Fruit fly (Drosophila melanogaster) whole organism, embryonic: Measurements from ENCODE around the gene rk.

ENCODE experiments used
- Adf1 ChIP-seq: fragments of 200-800 bp; sonication (Bioruptor generic); IDR thresholded peaks from 2 replicates; pipeline ENCODE4 v1.3.6; 2022; ENCODE audit warnings: missing biosample characterization, missing genetic modification characterization
- Bdp1 ChIP-seq: fragments of 200-800 bp; sonication (Bioruptor generic); optimal IDR thresholded peaks from 3 replicates; lab custom pipeline; 2016; ENCODE audit warnings: missing biosample characterization, missing genetic modification characterization
- CG10565 ChIP-seq: fragments of 200-800 bp; sonication (Bioruptor generic); optimal IDR thresholded peaks from 3 replicates; lab custom pipeline; 2016; ENCODE audit warnings: missing biosample characterization, mild to moderate bottlenecking, missing genetic modification characterization
- CG10959 ChIP-seq: fragments of 200-800 bp; sonication (Bioruptor generic); IDR thresholded peaks from 2 replicates; pipeline ENCODE4 v1.3.6; 2022; ENCODE audit warnings: missing biosample characterization, missing genetic modification characterization
- CG12071 ChIP-seq: fragments of 200-800 bp; sonication (Bioruptor generic); optimal IDR thresholded peaks from 3 replicates; lab custom pipeline; 2018; ENCODE audit warnings: missing biosample characterization, mild to moderate bottlenecking, missing genetic modification characterization
- CG13894 ChIP-seq: fragments of 200-800 bp; sonication (Bioruptor generic); optimal IDR thresholded peaks from 3 replicates; lab custom pipeline; 2018; ENCODE audit warnings: missing biosample characterization, mild to moderate bottlenecking, missing genetic modification characterization, moderate library complexity
- CG14441 ChIP-seq: fragments of 200-800 bp; sonication (Bioruptor generic); IDR thresholded peaks from 2 replicates; pipeline ENCODE4 v1.3.6; 2022; ENCODE audit warnings: missing biosample characterization, missing genetic modification characterization
- CG15269 ChIP-seq: fragments of 200-800 bp; sonication (Bioruptor generic); optimal IDR thresholded peaks from 2 replicates; lab custom pipeline; 2018; ENCODE audit warnings: missing biosample characterization, mild to moderate bottlenecking, missing genetic modification characterization, moderate library complexity
- CG17359 ChIP-seq: fragments of 200-800 bp; sonication (Bioruptor generic); optimal IDR thresholded peaks from 3 replicates; lab custom pipeline; 2018; ENCODE audit warnings: missing biosample characterization, mild to moderate bottlenecking, missing genetic modification characterization, moderate library complexity
- CG2678 ChIP-seq: fragments of 200-800 bp; sonication (Bioruptor generic); optimal IDR thresholded peaks from 3 replicates; lab custom pipeline; 2019; ENCODE audit warnings: missing biosample characterization, mild to moderate bottlenecking, missing genetic modification characterization, moderate library complexity
- CG30431 ChIP-seq: fragments of 200-800 bp; sonication (Bioruptor generic); optimal IDR thresholded peaks from 2 replicates; lab custom pipeline; 2017; ENCODE audit warnings: missing biosample characterization, missing genetic modification characterization
- CG32532 ChIP-seq: fragments of 200-800 bp; sonication (Bioruptor generic); IDR thresholded peaks from 2 replicates; pipeline ENCODE4 v1.3.6; 2022; ENCODE audit warnings: missing biosample characterization, missing genetic modification characterization
- CG34422 ChIP-seq: fragments of 200-800 bp; sonication (Bioruptor generic); IDR thresholded peaks from 3 replicates; pipeline ENCODE4 v1.3.6; 2022; ENCODE audit warnings: missing biosample characterization, missing genetic modification characterization
- CG4360 ChIP-seq: fragments of 200-800 bp; sonication (Bioruptor generic); IDR thresholded peaks from 2 replicates; pipeline ENCODE4 v1.3.6; 2022; ENCODE audit warnings: missing biosample characterization, missing genetic modification characterization
- CG4707 ChIP-seq: fragments of 200-800 bp; sonication (Bioruptor generic); optimal IDR thresholded peaks from 2 replicates; lab custom pipeline; 2018; ENCODE audit warnings: missing biosample characterization, mild to moderate bottlenecking, missing genetic modification characterization, moderate library complexity
- CG7271 ChIP-seq: fragments of 200-800 bp; sonication (Bioruptor generic); optimal IDR thresholded peaks from 2 replicates; lab custom pipeline; 2018; ENCODE audit warnings: missing biosample characterization, mild to moderate bottlenecking, missing genetic modification characterization, moderate library complexity
- CG7786 ChIP-seq: fragments of 200-800 bp; sonication (Bioruptor generic); optimal IDR thresholded peaks from 2 replicates; lab custom pipeline; 2016; ENCODE audit warnings: missing biosample characterization, missing genetic modification characterization
- CG7987 ChIP-seq: fragments of 200-800 bp; sonication (Bioruptor generic); optimal IDR thresholded peaks from 2 replicates; lab custom pipeline; 2018; ENCODE audit warnings: missing biosample characterization, mild to moderate bottlenecking, missing genetic modification characterization, moderate library complexity
- CG8089 ChIP-seq: fragments of 200-800 bp; sonication (Bioruptor generic); optimal IDR thresholded peaks from 3 replicates; lab custom pipeline; 2016; ENCODE audit warnings: missing biosample characterization, missing genetic modification characterization
- CG8359 ChIP-seq: fragments of 200-800 bp; sonication (Bioruptor generic); optimal IDR thresholded peaks from 2 replicates; lab custom pipeline; 2017; ENCODE audit warnings: missing biosample characterization, mild to moderate bottlenecking, missing genetic modification characterization, borderline replicate concordance
- CG9215 ChIP-seq: fragments of 200-800 bp; sonication (Bioruptor generic); IDR thresholded peaks from 2 replicates; pipeline ENCODE4 v1.3.6; 2022; ENCODE audit warnings: missing biosample characterization, missing genetic modification characterization
- CG9609 ChIP-seq: fragments of 200-800 bp; sonication (Bioruptor generic); optimal IDR thresholded peaks from 3 replicates; lab custom pipeline; 2016; ENCODE audit warnings: missing biosample characterization, missing genetic modification characterization
- D19B ChIP-seq: fragments of 200-800 bp; sonication (Bioruptor generic); optimal IDR thresholded peaks from 2 replicates; lab custom pipeline; 2017; ENCODE audit warnings: missing biosample characterization, mild to moderate bottlenecking, missing genetic modification characterization
- Ets65A ChIP-seq: fragments of 200-800 bp; sonication (Bioruptor generic); peaks from one replicate; lab custom pipeline; 2016; ENCODE audit warnings: missing biosample characterization, missing genetic modification characterization
- Fer1 ChIP-seq: fragments of 200-800 bp; sonication (Bioruptor generic); optimal IDR thresholded peaks from 2 replicates; lab custom pipeline; 2017; ENCODE audit warnings: missing biosample characterization, mild to moderate bottlenecking, missing genetic modification characterization
- Hey ChIP-seq: fragments of 200-800 bp; sonication (Bioruptor generic); optimal IDR thresholded peaks from 3 replicates; lab custom pipeline; 2018; ENCODE audit warnings: missing biosample characterization, mild to moderate bottlenecking, missing genetic modification characterization
- Hr39 ChIP-seq: fragments of >200 bp; optimal IDR thresholded peaks from 2 replicates; lab custom pipeline; 2017
- Hr78 ChIP-seq, 2 experiments: fragments of 200-800 bp in 1 of 2; fragments of >200 bp in 1 of 2; sonication (Bioruptor generic) in 1 of 2; optimal IDR thresholded peaks; 2 replicates each; lab custom pipeline; 2017 to 2019; ENCODE audit warnings: missing biosample characterization in 2 of 2, missing genetic modification characterization in 2 of 2, mild to moderate bottlenecking in 1 of 2, moderate library complexity in 1 of 2
- Lpt ChIP-seq: fragments of >200 bp; optimal IDR thresholded peaks from 2 replicates; lab custom pipeline; 2018; ENCODE audit warnings: missing biosample characterization, missing genetic modification characterization
- MBD-R2 ChIP-seq: fragments of 200-800 bp; sonication (Bioruptor generic); IDR thresholded peaks from 2 replicates; pipeline ENCODE4 v1.3.6; 2022; ENCODE audit warnings: missing biosample characterization, missing genetic modification characterization
- Med ChIP-seq: fragments of 200-800 bp; sonication (Bioruptor generic); peaks from one replicate; lab custom pipeline; 2016; ENCODE audit warnings: missing biosample characterization, missing genetic modification characterization, mild to moderate bottlenecking, inconsistent platforms, moderate library complexity
- Meics ChIP-seq: fragments of 200-800 bp; sonication (Bioruptor generic); optimal IDR thresholded peaks from 2 replicates; lab custom pipeline; 2017; ENCODE audit warnings: missing biosample characterization, mild to moderate bottlenecking, missing genetic modification characterization
- Vsx1 ChIP-seq: fragments of 200-800 bp; sonication (Bioruptor generic); optimal IDR thresholded peaks from 2 replicates; lab custom pipeline; 2017; ENCODE audit warnings: missing biosample characterization, mild to moderate bottlenecking, missing genetic modification characterization, missing genetic modification reagents
- al ChIP-seq: fragments of 200-800 bp; sonication (Bioruptor generic); IDR thresholded peaks from 2 replicates; pipeline ENCODE4 v1.3.6; 2022; ENCODE audit warnings: missing biosample characterization, missing genetic modification characterization
- bigmax ChIP-seq: fragments of 200-800 bp; sonication (Bioruptor generic); optimal IDR thresholded peaks from 2 replicates; lab custom pipeline; 2018; ENCODE audit warnings: missing biosample characterization, mild to moderate bottlenecking, missing genetic modification characterization
- disco-r ChIP-seq: fragments of 200-800 bp; sonication (Bioruptor generic); optimal IDR thresholded peaks from 2 replicates; lab custom pipeline; 2016; ENCODE audit warnings: missing biosample characterization, missing genetic modification characterization
- ems ChIP-seq: fragments of 200-800 bp; sonication (Bioruptor generic); optimal IDR thresholded peaks from 3 replicates; lab custom pipeline; 2016; ENCODE audit warnings: missing biosample characterization, missing genetic modification characterization
- en ChIP-seq: fragments of 200-800 bp; sonication (Bioruptor generic); optimal IDR thresholded peaks from 2 replicates; lab custom pipeline; 2016; ENCODE audit warnings: missing biosample characterization, missing genetic modification characterization
- esg ChIP-seq: fragments of 200-800 bp; sonication (Bioruptor generic); conservative IDR thresholded peaks from 2 replicates; pipeline ENCODE4 v1.3.6; 2022; ENCODE audit warnings: missing biosample characterization, missing genetic modification characterization
- eve ChIP-seq, 2 experiments: fragments of >200 bp; optimal IDR thresholded peaks; 2 replicates each; lab custom pipeline; 2017; ENCODE audit warnings: missing biosample characterization in 2 of 2, missing genetic modification characterization in 2 of 2
- fu2 ChIP-seq: fragments of 200-800 bp; sonication (Bioruptor generic); optimal IDR thresholded peaks from 2 replicates; lab custom pipeline; 2016; ENCODE audit warnings: missing biosample characterization, missing genetic modification characterization
- grn ChIP-seq: fragments of 200-800 bp; sonication (Bioruptor generic); optimal IDR thresholded peaks from 3 replicates; lab custom pipeline; 2017; ENCODE audit warnings: missing biosample characterization, missing genetic modification characterization
- hbn ChIP-seq: fragments of 200-800 bp; sonication (Bioruptor generic); IDR thresholded peaks from 2 replicates; pipeline ENCODE4 v1.3.6; 2022; ENCODE audit warnings: missing biosample characterization, missing genetic modification characterization; ENCODE audit not compliant: partially characterized antibody
- kay ChIP-seq: fragments of 200-800 bp; sonication (Bioruptor generic); optimal IDR thresholded peaks from 2 replicates; lab custom pipeline; 2016; ENCODE audit warnings: missing biosample characterization, missing genetic modification characterization
- nau ChIP-seq: fragments of 200-800 bp; sonication (Bioruptor generic); optimal IDR thresholded peaks from 3 replicates; lab custom pipeline; 2017; ENCODE audit warnings: missing biosample characterization, mild to moderate bottlenecking, missing genetic modification characterization, missing genetic modification reagents
- pros ChIP-seq: fragments of 200-800 bp; sonication (Bioruptor generic); optimal IDR thresholded peaks from 3 replicates; lab custom pipeline; 2019; ENCODE audit warnings: missing biosample characterization, mild to moderate bottlenecking, missing genetic modification characterization, moderate library complexity
- scrt ChIP-seq: fragments of 200-800 bp; sonication (Bioruptor generic); optimal IDR thresholded peaks from 2 replicates; lab custom pipeline; 2018; ENCODE audit warnings: missing biosample characterization, mild to moderate bottlenecking, missing genetic modification characterization, moderate library complexity
- so ChIP-seq: fragments of 200-800 bp; sonication (Bioruptor generic); IDR thresholded peaks from 3 replicates; pipeline ENCODE4 v1.3.6; 2022; ENCODE audit warnings: missing biosample characterization, missing genetic modification characterization
- sob ChIP-seq: fragments of 200-800 bp; sonication (Bioruptor generic); IDR thresholded peaks from 2 replicates; pipeline ENCODE4 v1.3.6; 2022; ENCODE audit warnings: missing biosample characterization, missing genetic modification characterization
- sug ChIP-seq: fragments of 200-800 bp; optimal IDR thresholded peaks from 2 replicates; lab custom pipeline; 2019; ENCODE audit warnings: missing biosample characterization, mild to moderate bottlenecking, missing genetic modification characterization, moderate library complexity
- tgo ChIP-seq: fragments of 200-800 bp; sonication (Bioruptor generic); IDR thresholded peaks from 3 replicates; pipeline ENCODE4 v1.3.6; 2022; ENCODE audit warnings: missing biosample characterization, missing genetic modification characterization
- zfh1 ChIP-seq: fragments of 200-800 bp; sonication (Bioruptor generic); IDR thresholded peaks from 3 replicates; pipeline ENCODE4 v1.3.6; 2022; ENCODE audit warnings: missing biosample characterization, missing genetic modification characterization

Gene rk

dm6 chr2L:14013478-14013877 is 12.4 kb upstream of the rk start (continued):
- TF ChIP-seq MBD-R2 (GFP tag; lab: Robert Waterston, UW) = no peak
- TF ChIP-seq CG30431 = no peak
- TF ChIP-seq CG34422 (GFP tag; lab: Robert Waterston, UW) = 0 out of 3 replicates have a peak, but pooled peaks have one; percentile 9
- no peak for TF ChIP-seq CG4707 (GFP tag; lab: Kevin White, UChicago)
- no peak for TF ChIP-seq CG4360 (GFP tag; lab: Robert Waterston, UW)
- TF ChIP-seq so (GFP tag; lab: Robert Waterston, UW) = peak; percentile 57; the same call in 1 of the 3 replicates
- TF ChIP-seq al (GFP tag; lab: Robert Waterston, UW) = 0 out of 2 replicates have a peak, but pooled peaks have one; percentile 21
- TF ChIP-seq CG12071 (GFP tag; lab: Kevin White, UChicago) = peak; percentile 5
- peak; percentile 54 for TF ChIP-seq CG13894 (tag; lab: Kevin White, UChicago)
- peak; percentile 91 for TF ChIP-seq sug
- TF ChIP-seq CG9609 (GFP tag; lab: Kevin White, UChicago) = no peak
- no peak for TF ChIP-seq CG8089 (GFP tag; lab: Kevin White, UChicago)
- TF ChIP-seq Med (GFP tag; lab: Kevin White, UChicago) = peak; percentile 62
- no peak for TF ChIP-seq Bdp1
- no peak for TF ChIP-seq CG9215 (GFP tag; lab: Robert Waterston, UW)
- TF ChIP-seq Fer1 (GFP tag; lab: Kevin White, UChicago) = peak; percentile 12
- TF ChIP-seq disco-r = no peak
- TF ChIP-seq esg (GFP tag; lab: Robert Waterston, UW) = no peak
- TF ChIP-seq scrt (GFP tag; lab: Kevin White, UChicago) = no peak
- no peak for TF ChIP-seq nau (GFP tag; lab: Kevin White, UChicago)
- TF ChIP-seq Meics = no peak
- no peak for TF ChIP-seq Hr39
- TF ChIP-seq eve (GFP tag; optimal IDR thresholded peaks at IDR 0.05; lab: Kevin White, UChicago) = no peak
- TF ChIP-seq hbn (GFP tag; lab: Robert Waterston, UW) = no peak
- TF ChIP-seq tgo (GFP tag; lab: Robert Waterston, UW) = no peak
- no peak for TF ChIP-seq CG8359
- peak; percentile 98 for TF ChIP-seq grn
- TF ChIP-seq ems = no peak
- TF ChIP-seq sob (GFP tag; lab: Robert Waterston, UW) = no peak; the same call in 1 of the 2 replicates
- 0 out of 2 replicates have a peak, but pooled peaks have one; percentile 20 for TF ChIP-seq CG32532 (GFP tag; lab: Robert Waterston, UW)
- TF ChIP-seq CG10565 (GFP tag; lab: Kevin White, UChicago) = no peak
- peak; percentile 57; the same call in 1 of the 3 replicates for TF ChIP-seq zfh1
- TF ChIP-seq CG7271 (tag; lab: Kevin White, UChicago) = no peak
- TF ChIP-seq D19B = peak; percentile 18
- TF ChIP-seq CG15269 (tag; lab: Kevin White, UChicago) = no peak
- no peak for TF ChIP-seq Hr78 (GFP tag; optimal IDR thresholded peaks at IDR 0.05; lab: Kevin White, UChicago)
- TF ChIP-seq CG2678 = peak; percentile 14
- no peak for TF ChIP-seq fu2
- peak; percentile 3 for TF ChIP-seq kay (GFP tag; lab: Kevin White, UChicago)
- TF ChIP-seq CG14441 = 0 out of 2 replicates have a peak, but pooled peaks have one; percentile 7
- no peak for TF ChIP-seq Lpt (GFP tag; lab: Kevin White, UChicago)
- no peak for TF ChIP-seq en (GFP tag; lab: Kevin White, UChicago)
- peak; percentile 63 for TF ChIP-seq Hey (tag; lab: Kevin White, UChicago)
- TF ChIP-seq CG7786 (GFP tag; lab: Kevin White, UChicago) = no peak
- no peak for TF ChIP-seq pros
- peak; percentile 11 for TF ChIP-seq Vsx1 (GFP tag; lab: Kevin White, UChicago)
- no peak for TF ChIP-seq CG10959 (GFP tag; lab: Robert Waterston, UW)
- TF ChIP-seq CG7987 (GFP tag; lab: Kevin White, UChicago) = peak; percentile 72
- TF ChIP-seq Ets65A (GFP tag; lab: Kevin White, UChicago) = peak; percentile 59
- no peak for TF ChIP-seq bigmax (GFP tag; lab: Kevin White, UChicago)
- TF ChIP-seq Adf1 (GFP tag; lab: Robert Waterston, UW) = peak; percentile 96
- TF ChIP-seq CG17359 (tag; lab: Kevin White, UChicago) = no peak
